Fruit fly (Drosophila melanogaster) whole organism, adult: Measurements from ENCODE around the gene CG17350.

Experiments
- CG1620 ChIP-seq: fragments of 200-800 bp; sonication (Bioruptor generic); optimal IDR thresholded peaks from 2 replicates; lab custom pipeline; 2016; ENCODE audit warnings: missing biosample characterization, missing genetic modification characterization
- CG33017 ChIP-seq: fragments of 200-800 bp; sonication (Bioruptor generic); optimal IDR thresholded peaks from 2 replicates; lab custom pipeline; 2018; ENCODE audit warnings: missing biosample characterization, mild to moderate bottlenecking, missing genetic modification characterization, moderate library complexity
- CG7101 ChIP-seq: fragments of 200-800 bp; sonication (Bioruptor generic); optimal IDR thresholded peaks from 2 replicates; lab custom pipeline; 2018; ENCODE audit warnings: missing biosample characterization, mild to moderate bottlenecking, missing genetic modification characterization, moderate library complexity
- Crg-1 ChIP-seq: fragments of 200-800 bp; sonication (Bioruptor generic); optimal IDR thresholded peaks from 2 replicates; lab custom pipeline; 2016; ENCODE audit warnings: missing biosample characterization, missing genetic modification characterization
- Hr96 ChIP-seq: fragments of 200-800 bp; sonication (Bioruptor generic); optimal IDR thresholded peaks from 2 replicates; lab custom pipeline; 2016; ENCODE audit warnings: missing biosample characterization, missing genetic modification characterization
- Mnt ChIP-seq: fragments of 200-800 bp; sonication (Bioruptor generic); optimal IDR thresholded peaks from 2 replicates; lab custom pipeline; 2016; ENCODE audit warnings: missing biosample characterization, mild to moderate bottlenecking, missing genetic modification characterization
- cic ChIP-seq: fragments of 200-800 bp; sonication (Bioruptor generic); optimal IDR thresholded peaks from 2 replicates; lab custom pipeline; 2017; ENCODE audit warnings: missing biosample characterization, mild to moderate bottlenecking, missing genetic modification characterization, moderate library complexity
- kay ChIP-seq: fragments of 200-800 bp; sonication (Bioruptor generic); peaks from one replicate; lab custom pipeline; 2016; ENCODE audit warnings: missing biosample characterization, missing genetic modification characterization, borderline replicate concordance
- pad ChIP-seq: fragments of 200-800 bp; sonication (Bioruptor generic); optimal IDR thresholded peaks from 3 replicates; lab custom pipeline; 2017; ENCODE audit warnings: missing biosample characterization, missing genetic modification characterization, mild to moderate bottlenecking, moderate library complexity, missing genetic modification reagents

- TF ChIP-seq CG1620 (GFP tag; lab: Kevin White, UChicago) (no peak), pad (no peak), Mnt (GFP tag; lab: Kevin White, UChicago) (no peak), kay (GFP tag; lab: Kevin White, UChicago) (no peak), Hr96 (no peak), cic (GFP tag; lab: Kevin White, UChicago) (no peak), Crg-1 (GFP tag; lab: Kevin White, UChicago) (no peak), CG33017 (tag; lab: Kevin White, UChicago) (no peak), CG7101 (tag; lab: Kevin White, UChicago) (no peak)
Measured at dm6 chr2L:19373809-19374208, 6.9 kb upstream of the CG17350 start.
